Fruit fly (Drosophila melanogaster) whole organism, embryonic: ENCODE data around the gene Col4a1.

ENCODE experiments used
- B-H1 ChIP-seq: fragments of 200-800 bp; sonication (Bioruptor generic); IDR thresholded peaks from 3 replicates; pipeline ENCODE4 v1.3.6; 2022; ENCODE audit warnings: missing biosample characterization, missing genetic modification characterization
- B-H2 ChIP-seq: fragments of 200-800 bp; sonication (Bioruptor generic); optimal IDR thresholded peaks from 2 replicates; lab custom pipeline; 2018; ENCODE audit warnings: missing biosample characterization, mild to moderate bottlenecking, missing genetic modification characterization
- Bgb ChIP-seq: fragments of 200-800 bp; sonication (Bioruptor generic); IDR thresholded peaks from 2 replicates; pipeline ENCODE4 v1.3.6; 2022; ENCODE audit warnings: missing biosample characterization, missing genetic modification characterization; ENCODE audit not compliant: partially characterized antibody
- BtbVII ChIP-seq: fragments of 200-800 bp; sonication (Bioruptor generic); optimal IDR thresholded peaks from 3 replicates; lab custom pipeline; 2017; ENCODE audit warnings: missing biosample characterization, mild to moderate bottlenecking, missing genetic modification characterization
- CG11247 ChIP-seq: fragments of 200-800 bp; sonication (Bioruptor generic); IDR thresholded peaks from 2 replicates; pipeline ENCODE4 v1.3.6; 2022; ENCODE audit warnings: missing biosample characterization, missing genetic modification characterization
- CG12391 ChIP-seq: fragments of 200-800 bp; sonication (Bioruptor generic); optimal IDR thresholded peaks from 3 replicates; lab custom pipeline; 2018; ENCODE audit warnings: missing biosample characterization, mild to moderate bottlenecking, missing genetic modification characterization, moderate library complexity
- CG1529 ChIP-seq: fragments of 200-800 bp; sonication (Bioruptor generic); optimal IDR thresholded peaks from 3 replicates; lab custom pipeline; 2018; ENCODE audit warnings: missing biosample characterization, missing genetic modification characterization
- CG18011 ChIP-seq: fragments of 200-800 bp; sonication (Bioruptor generic); optimal IDR thresholded peaks from 2 replicates; lab custom pipeline; 2017; ENCODE audit warnings: missing biosample characterization, missing genetic modification characterization, mild to moderate bottlenecking, moderate library complexity, missing genotype
- CG2199 ChIP-seq: fragments of 200-800 bp; sonication (Bioruptor generic); IDR thresholded peaks from 3 replicates; pipeline ENCODE4 v1.3.6; 2022; ENCODE audit warnings: missing biosample characterization, missing genetic modification characterization
- CG2875 ChIP-seq: fragments of 200-800 bp; sonication (Bioruptor generic); optimal IDR thresholded peaks from 2 replicates; lab custom pipeline; 2017; ENCODE audit warnings: missing biosample characterization, mild to moderate bottlenecking, missing genetic modification characterization, missing genetic modification reagents
- CG33213 ChIP-seq: fragments of 200-800 bp; sonication (Bioruptor generic); optimal IDR thresholded peaks from 3 replicates; lab custom pipeline; 2016; ENCODE audit warnings: missing biosample characterization, missing genetic modification characterization
- CG34224 ChIP-seq: fragments of 200-800 bp; sonication (Bioruptor generic); IDR thresholded peaks from 3 replicates; pipeline ENCODE4 v1.3.6; 2022; ENCODE audit warnings: missing biosample characterization, missing genetic modification characterization; ENCODE audit not compliant: partially characterized antibody
- CG3726 ChIP-seq: fragments of 200-800 bp; sonication (Bioruptor generic); IDR thresholded peaks from 3 replicates; pipeline ENCODE4, ENCODE4 v1.3.6; 2022; ENCODE audit warnings: missing biosample characterization, missing genetic modification characterization
- CG42726 ChIP-seq: fragments of 200-800 bp; sonication (Bioruptor generic); IDR thresholded peaks from 2 replicates; pipeline ENCODE4 v1.3.6; 2022; ENCODE audit warnings: missing biosample characterization, missing genetic modification characterization; ENCODE audit not compliant: partially characterized antibody
- CG4730 ChIP-seq: fragments of 200-800 bp; sonication (Bioruptor generic); IDR thresholded peaks from 2 replicates; pipeline ENCODE4 v1.3.6; 2022; ENCODE audit warnings: missing biosample characterization, missing genetic modification characterization
- CG8281 ChIP-seq: fragments of 200-800 bp; sonication (Bioruptor generic); optimal IDR thresholded peaks from 2 replicates; lab custom pipeline; 2018; ENCODE audit warnings: missing biosample characterization, mild to moderate bottlenecking, missing genetic modification characterization, moderate library complexity
- CTCF ChIP-seq: fragments of 200-800 bp; sonication (Bioruptor generic); optimal IDR thresholded peaks from 2 replicates; lab custom pipeline; 2017; ENCODE audit warnings: missing biosample characterization, mild to moderate bottlenecking, missing genetic modification characterization, moderate library complexity
- Deaf1 ChIP-seq: fragments of 200-800 bp; optimal IDR thresholded peaks from 3 replicates; lab custom pipeline; 2019; ENCODE audit warnings: missing biosample characterization, mild to moderate bottlenecking, missing genetic modification characterization, moderate library complexity
- Dll ChIP-seq: fragments of 200-800 bp; sonication (Bioruptor generic); IDR thresholded peaks from 4 replicates; pipeline ENCODE4 v1.3.6; 2022; ENCODE audit warnings: missing biosample characterization, missing genetic modification characterization; ENCODE audit not compliant: partially characterized antibody
- Dp ChIP-seq: fragments of 200-800 bp; sonication (Bioruptor generic); optimal IDR thresholded peaks from 2 replicates; lab custom pipeline; 2018; ENCODE audit warnings: missing biosample characterization, mild to moderate bottlenecking, missing genetic modification characterization, moderate library complexity
- GATAe ChIP-seq: fragments of 200-800 bp; sonication (Bioruptor generic); conservative IDR thresholded peaks from 2 replicates; pipeline ENCODE4 v1.3.6; 2022; ENCODE audit warnings: missing biosample characterization, missing genetic modification characterization
- Hsf ChIP-seq: fragments of 200-800 bp; sonication (Bioruptor generic); optimal IDR thresholded peaks from 3 replicates; lab custom pipeline; 2016; ENCODE audit warnings: missing biosample characterization, missing genetic modification characterization
- Nf-YC ChIP-seq: fragments of 200-800 bp; optimal IDR thresholded peaks from 3 replicates; lab custom pipeline; 2019; ENCODE audit warnings: missing biosample characterization, mild to moderate bottlenecking, missing genetic modification characterization, moderate library complexity
- Oaz ChIP-seq: fragments of 200-800 bp; sonication (Bioruptor generic); IDR thresholded peaks from 2 replicates; pipeline ENCODE4 v1.3.6; 2022; ENCODE audit warnings: missing biosample characterization, missing genetic modification characterization
- Opbp ChIP-seq: fragments of 200-800 bp; sonication (Bioruptor generic); IDR thresholded peaks from 3 replicates; pipeline ENCODE4 v1.3.6; 2022; ENCODE audit warnings: missing biosample characterization, missing genetic modification characterization; ENCODE audit not compliant: partially characterized antibody
- Sox102F ChIP-seq: fragments of 200-800 bp; sonication (Bioruptor generic); optimal IDR thresholded peaks from 2 replicates; lab custom pipeline; 2018; ENCODE audit warnings: missing biosample characterization, mild to moderate bottlenecking, missing genetic modification characterization, moderate library complexity
- ash1 ChIP-seq: fragments of 200-800 bp; sonication (Bioruptor generic); optimal IDR thresholded peaks from 2 replicates; lab custom pipeline; 2018; ENCODE audit warnings: missing biosample characterization, mild to moderate bottlenecking, missing genetic modification characterization
- bab2 ChIP-seq: fragments of 200-800 bp; sonication (Bioruptor generic); optimal IDR thresholded peaks from 2 replicates; lab custom pipeline; 2016; ENCODE audit warnings: missing biosample characterization, missing genetic modification characterization
- danr ChIP-seq: fragments of 200-800 bp; sonication (Bioruptor generic); IDR thresholded peaks from 2 replicates; pipeline ENCODE4 v1.3.6; 2022; ENCODE audit warnings: missing biosample characterization, missing genetic modification characterization
- dati ChIP-seq: fragments of 200-800 bp; sonication (Bioruptor generic); IDR thresholded peaks from 2 replicates; pipeline ENCODE4 v1.3.6; 2022; ENCODE audit warnings: missing biosample characterization, missing genetic modification characterization
- dmrt11E ChIP-seq: fragments of 200-800 bp; sonication (Bioruptor generic); optimal IDR thresholded peaks from 3 replicates; lab custom pipeline; 2018; ENCODE audit warnings: missing biosample characterization, mild to moderate bottlenecking, missing genetic modification characterization, moderate library complexity
- dpn ChIP-seq, 2 experiments: fragments of 200-800 bp; sonication (Bioruptor generic); optimal IDR thresholded peaks; 3 replicates each; lab custom pipeline; 2016; ENCODE audit warnings: missing biosample characterization in 2 of 2, missing genetic modification characterization in 2 of 2
- gce ChIP-seq: fragments of 200-800 bp; sonication (Bioruptor generic); IDR thresholded peaks from 3 replicates; pipeline ENCODE4 v1.3.6; 2022; ENCODE audit warnings: missing biosample characterization, missing genetic modification characterization
- gsb ChIP-seq: fragments of 200-800 bp; sonication (Bioruptor generic); IDR thresholded peaks from 2 replicates; pipeline ENCODE4 v1.3.6; 2022; ENCODE audit warnings: missing biosample characterization, missing genetic modification characterization
- hbn ChIP-seq: fragments of 200-800 bp; sonication (Bioruptor generic); IDR thresholded peaks from 2 replicates; pipeline ENCODE4 v1.3.6; 2022; ENCODE audit warnings: missing biosample characterization, missing genetic modification characterization; ENCODE audit not compliant: partially characterized antibody
- klu ChIP-seq: fragments of 200-800 bp; sonication (Bioruptor generic); IDR thresholded peaks from 2 replicates; pipeline ENCODE4 v1.3.6; 2022; ENCODE audit warnings: missing biosample characterization, missing genetic modification characterization
- mirr ChIP-seq: fragments of 200-800 bp; sonication (Bioruptor generic); optimal IDR thresholded peaks from 3 replicates; lab custom pipeline; 2018; ENCODE audit warnings: missing biosample characterization, mild to moderate bottlenecking, missing genetic modification characterization
- p53 ChIP-seq: fragments of 200-800 bp; sonication (Bioruptor generic); optimal IDR thresholded peaks from 2 replicates; lab custom pipeline; 2016; ENCODE audit warnings: missing biosample characterization, missing genetic modification characterization
- pan ChIP-seq, 4 experiments: fragments of >200 bp in 3 of 4; fragments of 200-800 bp in 1 of 4; sonication (Bioruptor generic) in 1 of 4; optimal IDR thresholded peaks in 3 of 4; IDR thresholded peaks in 1 of 4; 2 replicates each; pipeline versions ENCODE4 v1.3.6 to Lab custom; 2017 to 2022; ENCODE audit warnings: missing biosample characterization in 2 of 4, missing genetic modification characterization in 2 of 4, mixed read lengths in 1 of 4
- salm ChIP-seq: fragments of 200-800 bp; sonication (Bioruptor generic); optimal IDR thresholded peaks from 2 replicates; lab custom pipeline; 2018; ENCODE audit warnings: missing biosample characterization, mild to moderate bottlenecking, missing genetic modification characterization
- sima ChIP-seq: fragments of 200-800 bp; sonication (Bioruptor generic); optimal IDR thresholded peaks from 2 replicates; lab custom pipeline; 2016; ENCODE audit warnings: missing biosample characterization, missing genetic modification characterization
- slou ChIP-seq: fragments of 200-800 bp; sonication (Bioruptor generic); optimal IDR thresholded peaks from 3 replicates; lab custom pipeline; 2016; ENCODE audit warnings: missing biosample characterization, missing genetic modification characterization
- slp2 ChIP-seq: fragments of 200-800 bp; sonication (Bioruptor generic); optimal IDR thresholded peaks from 2 replicates; lab custom pipeline; 2016; ENCODE audit warnings: missing biosample characterization, missing genetic modification characterization
- tap ChIP-seq: fragments of 200-800 bp; optimal IDR thresholded peaks from 3 replicates; lab custom pipeline; 2019; ENCODE audit warnings: missing biosample characterization, mild to moderate bottlenecking, missing genetic modification characterization, moderate library complexity
- tgo ChIP-seq: fragments of 200-800 bp; sonication (Bioruptor generic); IDR thresholded peaks from 3 replicates; pipeline ENCODE4 v1.3.6; 2022; ENCODE audit warnings: missing biosample characterization, missing genetic modification characterization
- tna ChIP-seq: fragments of 200-800 bp; sonication (Bioruptor generic); IDR thresholded peaks from 2 replicates; pipeline ENCODE4 v1.3.6; 2022; ENCODE audit warnings: missing biosample characterization, missing genetic modification characterization; ENCODE audit not compliant: partially characterized antibody
- tup ChIP-seq: fragments of 200-800 bp; sonication (Bioruptor generic); optimal IDR thresholded peaks from 2 replicates; lab custom pipeline; 2016; ENCODE audit warnings: missing biosample characterization, mild to moderate bottlenecking, missing genetic modification characterization, moderate library complexity
- vvl ChIP-seq: fragments of 200-800 bp; sonication (Bioruptor generic); IDR thresholded peaks from 2 replicates; pipeline ENCODE4 v1.3.6; 2022; ENCODE audit warnings: missing biosample characterization, missing genetic modification characterization
- wor ChIP-seq: fragments of 200-800 bp; sonication (Bioruptor generic); IDR thresholded peaks from 2 replicates; pipeline ENCODE4 v1.3.6; 2022; ENCODE audit warnings: missing biosample characterization, missing genetic modification characterization

The Col4a1 gene

dm6 chr2L:5000287-5000871 lies 29.0 kb upstream of the Col4a1 start (continued):
- TF ChIP-seq dati (GFP tag; lab: Robert Waterston, UW) (0 out of 2 replicates have a peak, but pooled peaks have one; percentile 3), CG4730 (peak; percentile 69), p53 (GFP tag; lab: Kevin White, UChicago) (peak; percentile 97), tap (tag; lab: Kevin White, UChicago) (peak; percentile 75), pan (optimal IDR thresholded peaks at IDR 0.05; lab: Kevin White, UChicago) (no peak), pan (GFP tag; optimal IDR thresholded peaks at IDR 0.05 in 1 of 2, IDR thresholded peaks at IDR 0.05 in 1 of 2) (peak in 1 of 2 experiments; percentile 82), hbn (no peak), tup (peak; percentile 46), CG2875 (peak; percentile 52), CG42726 (GFP tag; lab: Robert Waterston, UW) (no peak), gsb (GFP tag; lab: Robert Waterston, UW) (peak; percentile 52; the same call in 1 of the 2 replicates), CTCF (GFP tag; lab: Kevin White, UChicago) (peak; percentile 20), gce (GFP tag; lab: Robert Waterston, UW) (0 out of 3 replicates have a peak, but pooled peaks have one; percentile 50), CG33213 (GFP tag; lab: Kevin White, UChicago) (peak; percentile 65), Deaf1 (tag; lab: Kevin White, UChicago) (peak; percentile 85), bab2 (GFP tag; lab: Kevin White, UChicago) (peak; percentile 48), CG8281 (tag; lab: Kevin White, UChicago) (peak; percentile 57), Sox102F (GFP tag; lab: Kevin White, UChicago) (peak; percentile 77), CG3726 (GFP tag; lab: Robert Waterston, UW) (peak; percentile 16; the same call in 1 of the 3 replicates), tgo (peak; percentile 75), salm (tag; lab: Kevin White, UChicago) (peak; percentile 63), sima (GFP tag; lab: Kevin White, UChicago) (no peak), slou (GFP tag; lab: Kevin White, UChicago) (peak; percentile 44), CG18011 (GFP tag; lab: Kevin White, UChicago) (peak; percentile 45), Dll (GFP tag; lab: Robert Waterston, UW) (no peak), slp2 (GFP tag; lab: Kevin White, UChicago) (peak; percentile 62), Dp (GFP tag; lab: Kevin White, UChicago) (no peak), dpn (GFP tag; optimal IDR thresholded peaks at IDR 0.05; lab: Kevin White, UChicago) (peak; percentile 58 to 64), dmrt11E (tag; lab: Kevin White, UChicago) (peak; percentile 93), CG1529 (GFP tag; lab: Kevin White, UChicago) (peak; percentile 83), GATAe (GFP tag; lab: Robert Waterston, UW) (peak; percentile 29; the same call in 1 of the 2 replicates), Opbp (GFP tag; lab: Robert Waterston, UW) (no peak), CG2199 (peak; percentile 7; the same call in 1 of the 3 replicates), vvl (peak; percentile 88), BtbVII (GFP tag; lab: Kevin White, UChicago) (peak; percentile 84), klu (peak; percentile 70; the same call in 1 of the 2 replicates), CG34224 (GFP tag; lab: Robert Waterston, UW) (no peak), Nf-YC (tag; lab: Kevin White, UChicago) (peak; percentile 81), ash1 (GFP tag; lab: Kevin White, UChicago) (no peak), wor (GFP tag; lab: Robert Waterston, UW) (peak; percentile 56), CG12391 (tag; lab: Kevin White, UChicago) (peak; percentile 89), Bgb (GFP tag; lab: Robert Waterston, UW) (no peak), Oaz (GFP tag; lab: Robert Waterston, UW) (peak; percentile 58), CG11247 (GFP tag; lab: Robert Waterston, UW) (peak; percentile 59), tna (GFP tag; lab: Robert Waterston, UW) (no peak), Hsf (GFP tag; lab: Kevin White, UChicago) (peak; percentile 74), B-H2 (GFP tag; lab: Kevin White, UChicago) (peak; percentile 43), B-H1 (GFP tag; lab: Robert Waterston, UW) (peak; percentile 58), danr (GFP tag; lab: Robert Waterston, UW) (peak; percentile 76), mirr (peak; percentile 31)
